Fruit fly (Drosophila melanogaster) whole organism, prepupa: ENCODE results near the gene m.

Source experiments
- CG10669 ChIP-seq: fragments of 200-800 bp; sonication (Bioruptor generic); optimal IDR thresholded peaks from 3 replicates; lab custom pipeline; 2018; ENCODE audit warnings: missing biosample characterization, mild to moderate bottlenecking, missing genetic modification characterization, moderate library complexity
- CG32006 ChIP-seq: fragments of 200-800 bp; sonication (Bioruptor generic); optimal IDR thresholded peaks from 3 replicates; lab custom pipeline; 2017; ENCODE audit warnings: missing biosample characterization, mild to moderate bottlenecking, missing genetic modification characterization
- CG34406 ChIP-seq: fragments of 200-800 bp; sonication (Bioruptor generic); optimal IDR thresholded peaks from 3 replicates; lab custom pipeline; 2016; ENCODE audit warnings: missing biosample characterization, missing genetic modification characterization
- CG6792 ChIP-seq: fragments of 200-800 bp; sonication (Bioruptor generic); optimal IDR thresholded peaks from 3 replicates; lab custom pipeline; 2016; ENCODE audit warnings: missing biosample characterization, missing genetic modification characterization
- CG7368 ChIP-seq: fragments of 200-800 bp; sonication (Bioruptor generic); optimal IDR thresholded peaks from 3 replicates; lab custom pipeline; 2016; ENCODE audit warnings: missing biosample characterization, missing genetic modification characterization
- Hr38 ChIP-seq: sonication (Bioruptor generic); optimal IDR thresholded peaks from 2 replicates; lab custom pipeline; 2016; ENCODE audit warnings: missing biosample characterization, missing genetic modification characterization
- Sox14 ChIP-seq: fragments of 200-800 bp; sonication (Bioruptor generic); optimal IDR thresholded peaks from 3 replicates; lab custom pipeline; 2016; ENCODE audit warnings: missing biosample characterization, missing genetic modification characterization
- dsx ChIP-seq: fragments of 200-800 bp; optimal IDR thresholded peaks from 3 replicates; lab custom pipeline; 2019; ENCODE audit warnings: missing biosample characterization, mild to moderate bottlenecking, missing genetic modification characterization, moderate library complexity; ENCODE audit not compliant: poor library complexity, severe bottlenecking
- fd85E ChIP-seq: fragments of 200-800 bp; sonication (Bioruptor generic); optimal IDR thresholded peaks from 3 replicates; lab custom pipeline; 2016; ENCODE audit warnings: missing biosample characterization, missing genetic modification characterization
- lz ChIP-seq: fragments of 200-800 bp; sonication (Bioruptor generic); optimal IDR thresholded peaks from 3 replicates; lab custom pipeline; 2016; ENCODE audit warnings: missing biosample characterization, missing genetic modification characterization

- TF ChIP-seq fd85E (GFP tag; lab: Kevin White, UChicago) (no peak), CG34406 (GFP tag; lab: Kevin White, UChicago) (no peak), lz (GFP tag; lab: Kevin White, UChicago) (no peak), CG7368 (GFP tag; lab: Kevin White, UChicago) (no peak), Hr38 (GFP tag; lab: Kevin White, UChicago) (no peak), CG6792 (GFP tag; lab: Kevin White, UChicago) (no peak), Sox14 (GFP tag; lab: Kevin White, UChicago) (no peak), CG32006 (GFP tag; lab: Kevin White, UChicago) (no peak), dsx (GFP tag; lab: Kevin White, UChicago) (no peak), CG10669 (GFP tag; lab: Kevin White, UChicago) (no peak)
These were observed 30.1 kb upstream of the m start, which contains the start of gene CG15221 for dm6 chrX:11723946-11724345.
